Worm (Caenorhabditis elegans) whole organism, late embryonic: ENCODE results near the gene srh-131.

Experiments
- C08G9.2 ChIP-seq: sonication (generic microtip); optimal IDR thresholded peaks from 2 replicates; lab custom pipeline; 2016; ENCODE audit warnings: mild to moderate bottlenecking, missing genetic modification characterization, moderate library complexity, missing compliant biosample characterization
- F13H6.1 ChIP-seq: sonication (generic microtip); optimal IDR thresholded peaks from 2 replicates; lab custom pipeline; 2016; ENCODE audit warnings: missing genetic modification characterization, missing compliant biosample characterization
- ama-1 ChIP-seq: fragments of 150-350 bp; optimal IDR thresholded peaks from 2 replicates; lab custom pipeline; 2014
- hlh-8 ChIP-seq: sonication (generic microtip); optimal IDR thresholded peaks from 2 replicates; lab custom pipeline; 2016; ENCODE audit warnings: missing genotype, missing genetic modification characterization, missing compliant biosample characterization
- pqm-1 ChIP-seq: sonication (generic microtip); optimal IDR thresholded peaks from 2 replicates; lab custom pipeline; 2016; ENCODE audit warnings: missing genetic modification characterization, missing compliant biosample characterization
- sox-4 ChIP-seq: sonication (generic microtip); optimal IDR thresholded peaks from 2 replicates; lab custom pipeline; 2017; ENCODE audit warnings: mild to moderate bottlenecking, missing genetic modification characterization, inconsistent platforms, missing compliant biosample characterization

ce11 chrV:16987035-16987434 lies 18.3 kb upstream of the srh-131 start, which contains the start of gene Y102A5C.40:
- no peak for TF ChIP-seq F13H6.1 (tag; lab: Kevin White, UChicago)
- TF ChIP-seq pqm-1 (tag; lab: Kevin White, UChicago): no peak
- TF ChIP-seq ama-1 (lab: Kevin White, UChicago): no peak
- TF ChIP-seq hlh-8 (tag; lab: Kevin White, UChicago): no peak
- no peak for TF ChIP-seq sox-4 (tag; lab: Kevin White, UChicago)
- TF ChIP-seq C08G9.2 (tag; lab: Kevin White, UChicago): no peak
